Fruit fly (Drosophila melanogaster): ENCODE results near the gene CG33700.

- TF ChIP-seq Clk (GFP tag; optimal IDR thresholded peaks at IDR 0.05) (no peak), kay (GFP tag; ENCODE audit: borderline replicate concordance) (no peak), Hr96 (GFP tag; optimal IDR thresholded peaks at IDR 0.05) (no peak), CG12768 (GFP tag; optimal IDR thresholded peaks at IDR 0.05) (no peak), ovo (GFP tag; optimal IDR thresholded peaks at IDR 0.05) (no peak), cnc (optimal IDR thresholded peaks at IDR 0.05) (no peak), toe (GFP tag; optimal IDR thresholded peaks at IDR 0.05) (no peak), CG7045 (GFP tag; optimal IDR thresholded peaks at IDR 0.05) (no peak), CG1620 (GFP tag; optimal IDR thresholded peaks at IDR 0.05) (no peak), pad (GFP tag; optimal IDR thresholded peaks at IDR 0.05) (no peak), cic (GFP tag; optimal IDR thresholded peaks at IDR 0.05) (no peak)
Observed at dm6 chr3L:9467763-9468206, 57.6 kb downstream of the CG33700 start.

Measured in whole organism, adult.